Worm (Caenorhabditis elegans) whole organism, late embryonic: Measurements from ENCODE around the gene sel-13.

Experiments
- F13H6.1 ChIP-seq: sonication (generic microtip); optimal IDR thresholded peaks from 2 replicates; lab custom pipeline; 2016; ENCODE audit warnings: missing genetic modification characterization, missing compliant biosample characterization
- ama-1 ChIP-seq: fragments of 150-350 bp; optimal IDR thresholded peaks from 2 replicates; lab custom pipeline; 2014
- ceh-19 ChIP-seq: fragments of 200-800 bp; sonication (Bioruptor generic); optimal IDR thresholded peaks from 2 replicates; lab custom pipeline; 2018; ENCODE audit warnings: mild to moderate bottlenecking, missing genetic modification characterization, missing compliant biosample characterization
- ceh-9 ChIP-seq: sonication (generic microtip); optimal IDR thresholded peaks from 2 replicates; lab custom pipeline; 2016; ENCODE audit warnings: mild to moderate bottlenecking, missing genetic modification characterization, inconsistent platforms, missing compliant biosample characterization
- elt-4 ChIP-seq: sonication (generic microtip); optimal IDR thresholded peaks from 2 replicates; lab custom pipeline; 2016; ENCODE audit warnings: missing genetic modification characterization, missing compliant biosample characterization
- npax-4 ChIP-seq: sonication (generic microtip); optimal IDR thresholded peaks from 2 replicates; lab custom pipeline; 2016; ENCODE audit warnings: missing genetic modification characterization, missing compliant biosample characterization
- pha-4 ChIP-seq: fragments of 150-350 bp; optimal IDR thresholded peaks from 2 replicates; lab custom pipeline; 2018; ENCODE audit warnings: missing biosample characterization, missing genetic modification reagents, missing genetic modification characterization
- unc-55 ChIP-seq: sonication (generic microtip); optimal IDR thresholded peaks from 2 replicates; lab custom pipeline; 2017; ENCODE audit warnings: missing biosample characterization, missing genetic modification reagents, missing genetic modification characterization
- unc-86 ChIP-seq: sonication (generic microtip); optimal IDR thresholded peaks from 2 replicates; lab custom pipeline; 2016; ENCODE audit warnings: missing genetic modification characterization, missing compliant biosample characterization

ce11 chrIII:4657386-4657785 lies 42.6 kb downstream of the sel-13 start:
- TF ChIP-seq ama-1 (lab: Kevin White, UChicago) (no peak), pha-4 (no peak), ceh-9 (tag; lab: Kevin White, UChicago) (no peak), ceh-19 (GFP tag; lab: Kevin White, UChicago) (no peak), npax-4 (tag; lab: Kevin White, UChicago) (no peak), F13H6.1 (no peak), elt-4 (tag; lab: Kevin White, UChicago) (no peak), unc-55 (GFP tag; lab: Kevin White, UChicago) (no peak), unc-86 (no peak)
